Fruit fly (Drosophila melanogaster): ENCODE results near the gene CG12289.

CG12289 gene

dm6 chr3L:11491222-11491873, 33.1 kb upstream of the CG12289 start:
- peak; percentile 65 for TF ChIP-seq vri (GFP tag; optimal IDR thresholded peaks at IDR 0.05)
- peak; percentile 86 for TF ChIP-seq topi (GFP tag; optimal IDR thresholded peaks at IDR 0.05)
- TF ChIP-seq fd85E (GFP tag; optimal IDR thresholded peaks at IDR 0.05): peak; percentile 7
- no peak for TF ChIP-seq CG1621 (tag; optimal IDR thresholded peaks at IDR 0.05)
- TF ChIP-seq ss (GFP tag; optimal IDR thresholded peaks at IDR 0.05): peak; percentile 43 to 49
- peak; percentile 48 for TF ChIP-seq dsx (GFP tag; optimal IDR thresholded peaks at IDR 0.05; ENCODE audit: poor library complexity, severe bottlenecking)
- peak; percentile 69 for TF ChIP-seq acj6 (GFP tag; optimal IDR thresholded peaks at IDR 0.05)
- peak; percentile 86 for TF ChIP-seq CG31627 (GFP tag; optimal IDR thresholded peaks at IDR 0.05)
- TF ChIP-seq cyc (GFP tag; optimal IDR thresholded peaks at IDR 0.05): peak; percentile 81
- TF ChIP-seq Smox (GFP tag; optimal IDR thresholded peaks at IDR 0.05): peak; percentile 80
- no peak for TF ChIP-seq Eip93F (GFP tag; optimal IDR thresholded peaks at IDR 0.05)
- peak; percentile 78 for TF ChIP-seq Ets21C (GFP tag; optimal IDR thresholded peaks at IDR 0.05)
- peak; percentile 64 for TF ChIP-seq CG8119 (GFP tag; IDR thresholded peaks at IDR 0.05)
- TF ChIP-seq CG15336 (GFP tag; IDR thresholded peaks at IDR 0.05): peak; percentile 50; the same call in 1 of the 2 replicates
- TF ChIP-seq Sox14 (GFP tag; optimal IDR thresholded peaks at IDR 0.05): peak; percentile 77
- peak; percentile 53 for TF ChIP-seq CG6854 (GFP tag; optimal IDR thresholded peaks at IDR 0.05)
- peak; percentile 70 for TF ChIP-seq OdsH (GFP tag; optimal IDR thresholded peaks at IDR 0.05)
- peak; percentile 84 for TF ChIP-seq Met (GFP tag; optimal IDR thresholded peaks at IDR 0.05)
- peak; percentile 71 for TF ChIP-seq CG34406 (GFP tag; optimal IDR thresholded peaks at IDR 0.05)
- peak; percentile 71 for TF ChIP-seq CG8319 (GFP tag; optimal IDR thresholded peaks at IDR 0.05)
- TF ChIP-seq CG3032 (tag; optimal IDR thresholded peaks at IDR 0.05): peak; percentile 61
- TF ChIP-seq CG16779 (tag; optimal IDR thresholded peaks at IDR 0.05): no peak
- TF ChIP-seq svp (GFP tag): peak; percentile 96
- peak; percentile 56 for TF ChIP-seq net (GFP tag; optimal IDR thresholded peaks at IDR 0.05)
- TF ChIP-seq Sox102F (GFP tag; optimal IDR thresholded peaks at IDR 0.05): peak; percentile 72
- peak; percentile 65 for TF ChIP-seq CG10669 (GFP tag; optimal IDR thresholded peaks at IDR 0.05)
- peak; percentile 71 for TF ChIP-seq achi (GFP tag; optimal IDR thresholded peaks at IDR 0.05)
- no peak for TF ChIP-seq CG11294 (GFP tag; IDR thresholded peaks at IDR 0.05)
- peak; percentile 57 for TF ChIP-seq CG10631 (GFP tag; optimal IDR thresholded peaks at IDR 0.05)
- TF ChIP-seq CG11762 (GFP tag; optimal IDR thresholded peaks at IDR 0.05; ENCODE audit: insufficient read depth): peak; percentile 27
- peak; percentile 48 for TF ChIP-seq Gug (GFP tag; IDR thresholded peaks at IDR 0.05)
- peak; percentile 73 for TF ChIP-seq CG11902 (GFP tag; optimal IDR thresholded peaks at IDR 0.05)
- no peak for TF ChIP-seq CG4318 (GFP tag; optimal IDR thresholded peaks at IDR 0.05)
- peak; percentile 2 for TF ChIP-seq fkh (GFP tag; optimal IDR thresholded peaks at IDR 0.05)
- TF ChIP-seq CG6163 (GFP tag; IDR thresholded peaks at IDR 0.05): peak; percentile 72
- peak; percentile 80 for TF ChIP-seq lz (GFP tag; optimal IDR thresholded peaks at IDR 0.05)
- TF ChIP-seq CG32006 (GFP tag; optimal IDR thresholded peaks at IDR 0.05): peak; percentile 64
- peak in 1 of 2 experiments; percentile 2 for TF ChIP-seq salr (GFP tag; optimal IDR thresholded peaks at IDR 0.05)
- TF ChIP-seq pdm3 (GFP tag; optimal IDR thresholded peaks at IDR 0.05): peak; percentile 66
- peak; percentile 54 for TF ChIP-seq Blimp-1 (GFP tag; optimal IDR thresholded peaks at IDR 0.05)
- no peak for TF ChIP-seq dac (GFP tag; optimal IDR thresholded peaks at IDR 0.05)
- TF ChIP-seq CG6808 (GFP tag; optimal IDR thresholded peaks at IDR 0.05): peak; percentile 41
- TF ChIP-seq CG7368 (GFP tag; optimal IDR thresholded peaks at IDR 0.05): peak; percentile 62
- no peak for TF ChIP-seq CG9139 (GFP tag; optimal IDR thresholded peaks at IDR 0.05)
- TF ChIP-seq Hr4 (GFP tag; optimal IDR thresholded peaks at IDR 0.05): peak; percentile 52
- peak; percentile 62 for TF ChIP-seq CG6792 (GFP tag; optimal IDR thresholded peaks at IDR 0.05)
- TF ChIP-seq Eip75B (GFP tag; optimal IDR thresholded peaks at IDR 0.05): peak; percentile 65
- no peak for TF ChIP-seq Lpt (GFP tag; optimal IDR thresholded peaks at IDR 0.05)
- peak; percentile 68; the same call in 2 of the 3 replicates for TF ChIP-seq eg (GFP tag; IDR thresholded peaks at IDR 0.05)
- TF ChIP-seq CG6276 (GFP tag; optimal IDR thresholded peaks at IDR 0.05): peak; percentile 46
- peak; percentile 90 for TF ChIP-seq Hr39 (GFP tag; optimal IDR thresholded peaks at IDR 0.05)

All from whole organism, prepupa.